Fruit fly (Drosophila melanogaster) whole organism, embryonic: Measurements from ENCODE around the gene Rab26.

ENCODE experiments used
- CG1024 ChIP-seq: fragments of 200-800 bp; sonication (Bioruptor generic); IDR thresholded peaks from 2 replicates; pipeline ENCODE4 v1.3.6; 2022; ENCODE audit warnings: missing biosample characterization, missing genetic modification characterization
- CG10267 ChIP-seq: fragments of 200-800 bp; sonication (Bioruptor generic); optimal IDR thresholded peaks from 2 replicates; lab custom pipeline; 2018; ENCODE audit warnings: missing biosample characterization, mild to moderate bottlenecking, missing genetic modification characterization, moderate library complexity
- CG12236 ChIP-seq: fragments of 200-800 bp; sonication (Bioruptor generic); optimal IDR thresholded peaks from 2 replicates; lab custom pipeline; 2016; ENCODE audit warnings: missing biosample characterization, missing genetic modification characterization
- CG8359 ChIP-seq: fragments of 200-800 bp; sonication (Bioruptor generic); optimal IDR thresholded peaks from 2 replicates; lab custom pipeline; 2017; ENCODE audit warnings: missing biosample characterization, mild to moderate bottlenecking, missing genetic modification characterization, borderline replicate concordance
- Nf-YC ChIP-seq: fragments of 200-800 bp; optimal IDR thresholded peaks from 3 replicates; lab custom pipeline; 2019; ENCODE audit warnings: missing biosample characterization, mild to moderate bottlenecking, missing genetic modification characterization, moderate library complexity
- btn ChIP-seq: fragments of 200-800 bp; sonication (Bioruptor generic); optimal IDR thresholded peaks from 2 replicates; lab custom pipeline; 2016; ENCODE audit warnings: missing biosample characterization, missing genetic modification characterization
- stc ChIP-seq: fragments of 200-800 bp; sonication (Bioruptor generic); IDR thresholded peaks from 2 replicates; pipeline ENCODE4 v1.3.6; 2022; ENCODE audit warnings: missing biosample characterization, missing genetic modification characterization

- no peak for TF ChIP-seq CG10267 (tag; lab: Kevin White, UChicago)
- no peak for TF ChIP-seq btn
- no peak for TF ChIP-seq CG1024 (GFP tag; lab: Robert Waterston, UW)
- no peak for TF ChIP-seq Nf-YC (tag; lab: Kevin White, UChicago)
- TF ChIP-seq CG12236 (GFP tag; lab: Kevin White, UChicago), result no peak
- TF ChIP-seq CG8359 (GFP tag; lab: Kevin White, UChicago), result no peak
- no peak for TF ChIP-seq stc
These were observed 19.4 kb upstream of the Rab26 start for dm6 chr3L:21299203-21299602.
